Worm (Caenorhabditis elegans) whole organism, L4 larva: ENCODE measurements around the gene C14C10.2.

Experiments
- D1046.2 ChIP-seq: fragments of 200-800 bp; sonication (Bioruptor generic); IDR thresholded peaks from 2 replicates; pipeline ENCODE4 v1.3.6; 2022; ENCODE audit warnings: missing genetic modification characterization, missing compliant biosample characterization
- F26F4.8 ChIP-seq: fragments of 200-800 bp; sonication (Bioruptor generic); conservative IDR thresholded peaks from 2 replicates; pipeline ENCODE4 v1.3.6; 2022; ENCODE audit warnings: missing genetic modification characterization, missing compliant biosample characterization
- R02D3.7 ChIP-seq: fragments of 150-350 bp; sonication (generic microtip); optimal IDR thresholded peaks from 3 replicates; lab custom pipeline; 2014; ENCODE audit warnings: missing biosample characterization, missing genetic modification characterization
- T20F7.1 ChIP-seq: fragments of 200-800 bp; sonication (Bioruptor generic); optimal IDR thresholded peaks from 2 replicates; lab custom pipeline; 2018; ENCODE audit warnings: mild to moderate bottlenecking, missing genetic modification characterization, missing compliant biosample characterization
- T26A8.4 ChIP-seq: fragments of 200-800 bp; sonication (Bioruptor generic); IDR thresholded peaks from 2 replicates; pipeline ENCODE4 v1.3.6; 2022; ENCODE audit warnings: missing genetic modification characterization, missing compliant biosample characterization
- Y48G9A.11 ChIP-seq: fragments of 200-800 bp; sonication (Bioruptor generic); IDR thresholded peaks from 2 replicates; pipeline ENCODE4 v1.3.6; 2022; ENCODE audit warnings: missing genetic modification reagents, missing genetic modification characterization, missing compliant biosample characterization
- Y5F2A.4 ChIP-seq: fragments of 200-800 bp; sonication (Bioruptor generic); optimal IDR thresholded peaks from 2 replicates; lab custom pipeline; 2018; ENCODE audit warnings: mild to moderate bottlenecking, missing genetic modification characterization, missing compliant biosample characterization
- aha-1 ChIP-seq: fragments of 150-350 bp; peaks from one replicate; lab custom pipeline; 2014; ENCODE audit warnings: missing biosample characterization, missing genetic modification characterization
- aly-2 ChIP-seq: sonication (generic microtip); optimal IDR thresholded peaks from 2 replicates; lab custom pipeline; 2018; ENCODE audit warnings: missing biosample characterization, missing genetic modification characterization
- ama-1 ChIP-seq: fragments of 150-350 bp; optimal IDR thresholded peaks from 2 replicates; lab custom pipeline; 2014; ENCODE audit warnings: inconsistent platforms, mixed read lengths
- arid-1 ChIP-seq: fragments of 200-800 bp; sonication (Bioruptor generic); conservative IDR thresholded peaks from 2 replicates; pipeline ENCODE4 v1.3.6; 2022; ENCODE audit warnings: missing genetic modification reagents, missing genetic modification characterization, missing compliant biosample characterization
- attf-4 ChIP-seq: sonication (generic microtip); optimal IDR thresholded peaks from 3 replicates; lab custom pipeline; 2017; ENCODE audit warnings: missing biosample characterization, missing genetic modification characterization
- ceh-44 ChIP-seq: fragments of 200-800 bp; sonication (Bioruptor generic); IDR thresholded peaks from 2 replicates; pipeline ENCODE4 v1.3.6; 2022; ENCODE audit warnings: missing genetic modification reagents, missing genetic modification characterization, missing compliant biosample characterization
- ceh-82 ChIP-seq: sonication (generic microtip); optimal IDR thresholded peaks from 2 replicates; lab custom pipeline; 2017; ENCODE audit warnings: missing biosample characterization, missing genetic modification characterization
- ctbp-1 ChIP-seq: fragments of 200-800 bp; sonication (Bioruptor generic); IDR thresholded peaks from 2 replicates; pipeline ENCODE4 v1.3.6; 2022; ENCODE audit warnings: missing genetic modification reagents, missing genetic modification characterization, missing compliant biosample characterization
- dmd-9 ChIP-seq: fragments of 200-800 bp; sonication (Bioruptor generic); IDR thresholded peaks from 2 replicates; pipeline ENCODE4 v1.3.6; 2022; ENCODE audit warnings: missing genetic modification reagents, missing genetic modification characterization, missing compliant biosample characterization
- egl-43 ChIP-seq: fragments of 200-800 bp; sonication (Bioruptor generic); IDR thresholded peaks from 2 replicates; pipeline ENCODE4 v1.3.6; 2022; ENCODE audit warnings: missing genetic modification reagents, missing genetic modification characterization, missing compliant biosample characterization
- gei-8 ChIP-seq: fragments of 200-800 bp; sonication (Bioruptor generic); optimal IDR thresholded peaks from 2 replicates; lab custom pipeline; 2018; ENCODE audit warnings: mild to moderate bottlenecking, missing genetic modification characterization, missing compliant biosample characterization
- hlh-30 ChIP-seq: sonication (generic microtip); optimal IDR thresholded peaks from 2 replicates; lab custom pipeline; 2017; ENCODE audit warnings: antibody characterized with exemption, mild to moderate bottlenecking, missing genetic modification characterization, missing compliant biosample characterization; ENCODE audit not compliant: insufficient read depth
- lim-7 ChIP-seq: fragments of 200-800 bp; sonication (Bioruptor generic); IDR thresholded peaks from 2 replicates; pipeline ENCODE4 v1.3.6; 2022; ENCODE audit warnings: missing genetic modification characterization, missing compliant biosample characterization
- lin-15B ChIP-seq: fragments of 150-350 bp; sonication (generic microtip); optimal IDR thresholded peaks from 3 replicates; lab custom pipeline; 2014; ENCODE audit warnings: missing biosample characterization, missing genetic modification characterization
- lin-29 ChIP-seq: fragments of 200-800 bp; sonication (Bioruptor generic); IDR thresholded peaks from 2 replicates; pipeline ENCODE4 v1.3.6; 2022; ENCODE audit warnings: missing genetic modification reagents, missing genetic modification characterization, missing compliant biosample characterization
- lin-38 ChIP-seq: fragments of 200-800 bp; sonication (Bioruptor generic); IDR thresholded peaks from 2 replicates; pipeline ENCODE4 v1.3.6; 2022; ENCODE audit warnings: missing genetic modification reagents, missing genetic modification characterization, missing compliant biosample characterization
- lir-3 ChIP-seq: sonication (generic microtip); optimal IDR thresholded peaks from 2 replicates; lab custom pipeline; 2016; ENCODE audit warnings: mild to moderate bottlenecking, missing genetic modification characterization, missing compliant biosample characterization
- madf-5 ChIP-seq, 2 experiments: fragments of 200-800 bp; sonication (Bioruptor generic); IDR thresholded peaks; 2 replicates each; pipeline ENCODE4 v1.3.6; 2022; ENCODE audit warnings: missing compliant biosample characterization in 2 of 2, missing genetic modification characterization in 2 of 2
- madf-9 ChIP-seq: fragments of 200-800 bp; sonication (Bioruptor generic); conservative IDR thresholded peaks from 2 replicates; pipeline ENCODE4 v1.3.6; 2022; ENCODE audit warnings: missing genetic modification reagents, missing genetic modification characterization, missing compliant biosample characterization
- mdl-1 ChIP-seq, 2 experiments: fragments of 150-350 bp in 1 of 2; sonication (generic microtip) in 1 of 2; optimal IDR thresholded peaks; 2 replicates each; lab custom pipeline; 2014 to 2017; ENCODE audit warnings: missing biosample characterization in 2 of 2, missing genetic modification characterization in 2 of 2
- mep-1 ChIP-seq: fragments of 150-350 bp; sonication (generic microtip); optimal IDR thresholded peaks from 3 replicates; lab custom pipeline; 2014; ENCODE audit warnings: missing biosample characterization, missing genetic modification characterization
- mes-2 ChIP-seq: sonication (generic microtip); optimal IDR thresholded peaks from 2 replicates; lab custom pipeline; 2016; ENCODE audit warnings: missing genotype, mild to moderate bottlenecking, missing genetic modification characterization, missing compliant biosample characterization; ENCODE audit not compliant: poor library complexity, severe bottlenecking
- mxl-3 ChIP-seq: fragments of 200-800 bp; sonication (Bioruptor generic); optimal IDR thresholded peaks from 2 replicates; lab custom pipeline; 2018; ENCODE audit warnings: mild to moderate bottlenecking, missing genetic modification characterization, missing compliant biosample characterization
- nhr-28 ChIP-seq: fragments of 150-350 bp; optimal IDR thresholded peaks from 2 replicates; lab custom pipeline; 2014; ENCODE audit warnings: missing biosample characterization, missing genetic modification characterization
- nhr-41 ChIP-seq: fragments of 200-800 bp; sonication (Bioruptor generic); IDR thresholded peaks from 2 replicates; pipeline ENCODE4 v1.3.6; 2022; ENCODE audit warnings: missing genetic modification reagents, missing genetic modification characterization, missing compliant biosample characterization
- nhr-48 ChIP-seq: sonication (generic microtip); optimal IDR thresholded peaks from 2 replicates; lab custom pipeline; 2016; ENCODE audit warnings: mild to moderate bottlenecking, missing genetic modification characterization, missing compliant biosample characterization
- nhr-6 ChIP-seq: fragments of 150-350 bp; optimal IDR thresholded peaks from 2 replicates; lab custom pipeline; 2014; ENCODE audit warnings: missing biosample characterization, missing genetic modification characterization
- saeg-2 ChIP-seq: fragments of 200-800 bp; sonication (Bioruptor generic); IDR thresholded peaks from 2 replicates; pipeline ENCODE4 v1.3.6; 2022; ENCODE audit warnings: missing genetic modification reagents, missing genetic modification characterization, missing compliant biosample characterization
- set-16 ChIP-seq: fragments of 200-800 bp; sonication (Bioruptor generic); IDR thresholded peaks from 2 replicates; pipeline ENCODE4 v1.3.6; 2022; ENCODE audit warnings: missing genetic modification reagents, missing genetic modification characterization, missing compliant biosample characterization
- snpc-1.2 ChIP-seq: fragments of 200-800 bp; sonication (Bioruptor generic); IDR thresholded peaks from 2 replicates; pipeline ENCODE4 v1.3.6; 2022; ENCODE audit warnings: missing genetic modification reagents, missing genetic modification characterization, missing compliant biosample characterization
- spr-1 ChIP-seq: sonication (generic microtip); optimal IDR thresholded peaks from 2 replicates; lab custom pipeline; 2016; ENCODE audit warnings: mild to moderate bottlenecking, missing genetic modification characterization, missing compliant biosample characterization
- spr-3 ChIP-seq: fragments of 200-800 bp; sonication (Bioruptor generic); optimal IDR thresholded peaks from 2 replicates; lab custom pipeline; 2018; ENCODE audit warnings: mild to moderate bottlenecking, missing genetic modification characterization, missing compliant biosample characterization
- tra-1 ChIP-seq: fragments of 200-800 bp; sonication (Bioruptor generic); IDR thresholded peaks from 2 replicates; pipeline ENCODE4 v1.3.6; 2022; ENCODE audit warnings: missing genetic modification reagents, missing genetic modification characterization, missing compliant biosample characterization
- unc-130 ChIP-seq: sonication (generic microtip); optimal IDR thresholded peaks from 2 replicates; lab custom pipeline; 2016; ENCODE audit warnings: missing genetic modification reagents, missing genetic modification characterization, missing compliant biosample characterization
- unc-62 ChIP-seq, 3 experiments: fragments of 150-350 bp in 1 of 3; sonication (generic microtip); optimal IDR thresholded peaks in 2 of 3; peaks in 1 of 3; 1 replicate in 1 of 3; 2 replicates in 2 of 3; lab custom pipeline; 2014 to 2017; ENCODE audit warnings: missing biosample characterization in 3 of 3, missing genetic modification characterization in 3 of 3, missing genetic modification reagents in 3 of 3, missing genotype in 1 of 3
- zfp-3 ChIP-seq: fragments of 200-800 bp; sonication (Bioruptor generic); conservative IDR thresholded peaks from 2 replicates; pipeline ENCODE4 v1.3.6; 2022; ENCODE audit warnings: missing genetic modification reagents, missing genetic modification characterization, missing compliant biosample characterization

The C14C10.2 gene

DNA sequence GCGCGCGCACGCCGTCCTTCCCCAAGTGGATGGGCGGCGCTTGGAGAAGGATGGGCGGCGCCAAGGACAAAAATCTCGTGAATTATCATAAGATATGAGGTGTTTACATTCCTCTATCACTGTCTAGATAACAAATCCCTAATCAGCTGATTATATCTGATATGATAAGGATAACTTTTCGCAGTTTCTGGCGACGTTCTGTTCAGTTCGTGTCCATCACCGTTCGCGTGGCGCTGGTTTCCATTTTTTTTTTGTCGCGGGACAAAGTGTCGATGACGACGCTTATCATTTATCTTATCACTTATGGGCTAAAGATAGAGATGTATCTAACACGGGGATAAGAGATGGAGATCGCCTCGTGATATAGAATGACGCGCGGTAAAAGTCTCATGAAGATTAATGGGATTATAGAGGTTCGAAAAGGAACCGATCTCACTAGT, 39.0 kb downstream of the C14C10.2 start (continued):
- no peak for TF ChIP-seq madf-5 (GFP tag; IDR thresholded peaks at IDR 0.05; lab: Robert Waterston, UW)
- TF ChIP-seq arid-1, result no peak
- TF ChIP-seq madf-9, result no peak
- TF ChIP-seq dmd-9 (GFP tag; lab: Robert Waterston, UW), result no peak
- no peak for TF ChIP-seq D1046.2 (GFP tag; lab: Robert Waterston, UW)
- peak; percentile 95 for TF ChIP-seq nhr-48 (tag; lab: Kevin White, UChicago)
- no peak for TF ChIP-seq F26F4.8 (GFP tag; lab: Robert Waterston, UW)
- no peak for TF ChIP-seq lir-3 (tag; lab: Kevin White, UChicago)
- TF ChIP-seq aha-1 (tag; lab: Kevin White, UChicago), result peak; percentile 83
- no peak for TF ChIP-seq zfp-3 (GFP tag; lab: Robert Waterston, UW)
- no peak for TF ChIP-seq attf-4 (tag; lab: Kevin White, UChicago)
- TF ChIP-seq mdl-1 (tag; optimal IDR thresholded peaks at IDR 0.05; lab: Kevin White, UChicago), result peak; percentile 34 to 82
- no peak for TF ChIP-seq ceh-82
- no peak for TF ChIP-seq saeg-2 (GFP tag; lab: Robert Waterston, UW)
- no peak for TF ChIP-seq spr-3 (GFP tag; lab: Kevin White, UChicago)
- no peak for TF ChIP-seq R02D3.7 (tag; lab: Kevin White, UChicago)
- no peak for TF ChIP-seq spr-1
- 0 out of 2 replicates have a peak, but pooled peaks have one; percentile 16 for TF ChIP-seq set-16 (GFP tag; lab: Robert Waterston, UW)
- peak; percentile 12 for TF ChIP-seq gei-8 (GFP tag; lab: Kevin White, UChicago)
- TF ChIP-seq Y5F2A.4 (GFP tag; lab: Kevin White, UChicago), result no peak
- no peak for TF ChIP-seq lin-38 (GFP tag; lab: Robert Waterston, UW)
- TF ChIP-seq tra-1 (GFP tag; lab: Robert Waterston, UW), result 0 out of 2 replicates have a peak, but pooled peaks have one; percentile 19
- peak; percentile 41 for TF ChIP-seq mxl-3 (GFP tag; lab: Kevin White, UChicago)
- TF ChIP-seq Y48G9A.11, result no peak
- TF ChIP-seq aly-2 (tag; lab: Kevin White, UChicago), result no peak

DNA sequence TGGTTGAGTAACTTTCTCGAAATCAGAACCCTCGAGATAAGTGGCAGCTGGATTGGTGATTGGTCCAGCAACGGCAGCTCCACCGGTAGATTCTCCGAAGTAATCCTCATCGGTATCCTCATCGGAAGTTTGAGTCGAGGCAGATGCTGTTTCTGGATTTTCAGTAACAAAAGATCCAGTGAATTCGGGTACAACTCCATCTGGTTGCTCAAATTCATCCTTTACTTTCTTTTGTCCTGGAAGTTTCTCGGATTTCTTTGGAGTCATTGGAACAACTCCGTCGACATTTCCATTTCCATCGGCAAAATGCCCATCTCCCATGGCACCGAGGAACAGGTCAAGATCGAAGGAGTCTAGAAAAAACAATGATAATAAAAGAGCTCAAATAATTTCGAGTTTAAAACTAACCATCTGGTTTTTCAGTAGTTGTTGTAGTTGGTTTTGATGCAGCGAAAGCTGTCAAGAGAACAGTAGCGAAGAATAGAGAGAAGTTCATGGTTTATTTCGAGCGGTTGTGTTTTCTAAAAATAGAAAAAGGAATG, 39.5 kb downstream of the C14C10.2 start, which contains the start of gene F45D3.4:
F45D3.4 (minus strand) TSS at position 521 of the 542 bp plus-strand sequence.
- TF ChIP-seq ama-1 (lab: Kevin White, UChicago) (peak; percentile 87), nhr-41 (GFP tag; lab: Robert Waterston, UW) (no peak), unc-130 (GFP tag; lab: Kevin White, UChicago) (no peak), zfp-3 (GFP tag; lab: Robert Waterston, UW) (no peak), aha-1 (tag; lab: Kevin White, UChicago) (peak; percentile 98), unc-62 (GFP tag; optimal IDR thresholded peaks at IDR 0.05 in 1 of 2; lab: Kevin White, UChicago) (no peak), unc-62 (tag; optimal IDR thresholded peaks at IDR 0.05; lab: Kevin White, UChicago) (no peak), set-16 (GFP tag; lab: Robert Waterston, UW) (no peak), mep-1 (tag; lab: Kevin White, UChicago) (peak; percentile 6), R02D3.7 (tag; lab: Kevin White, UChicago) (no peak), egl-43 (GFP tag; lab: Robert Waterston, UW) (peak; percentile 55; the same call in 1 of the 2 replicates), ctbp-1 (no peak), T26A8.4 (GFP tag; lab: Robert Waterston, UW) (peak; percentile 10; the same call in 1 of the 2 replicates), Y48G9A.11 (0 out of 2 replicates have a peak, but pooled peaks have one; percentile 12), T20F7.1 (GFP tag; lab: Kevin White, UChicago) (no peak)
- TF ChIP-seq, all 104 proteins: peak for 6

DNA sequence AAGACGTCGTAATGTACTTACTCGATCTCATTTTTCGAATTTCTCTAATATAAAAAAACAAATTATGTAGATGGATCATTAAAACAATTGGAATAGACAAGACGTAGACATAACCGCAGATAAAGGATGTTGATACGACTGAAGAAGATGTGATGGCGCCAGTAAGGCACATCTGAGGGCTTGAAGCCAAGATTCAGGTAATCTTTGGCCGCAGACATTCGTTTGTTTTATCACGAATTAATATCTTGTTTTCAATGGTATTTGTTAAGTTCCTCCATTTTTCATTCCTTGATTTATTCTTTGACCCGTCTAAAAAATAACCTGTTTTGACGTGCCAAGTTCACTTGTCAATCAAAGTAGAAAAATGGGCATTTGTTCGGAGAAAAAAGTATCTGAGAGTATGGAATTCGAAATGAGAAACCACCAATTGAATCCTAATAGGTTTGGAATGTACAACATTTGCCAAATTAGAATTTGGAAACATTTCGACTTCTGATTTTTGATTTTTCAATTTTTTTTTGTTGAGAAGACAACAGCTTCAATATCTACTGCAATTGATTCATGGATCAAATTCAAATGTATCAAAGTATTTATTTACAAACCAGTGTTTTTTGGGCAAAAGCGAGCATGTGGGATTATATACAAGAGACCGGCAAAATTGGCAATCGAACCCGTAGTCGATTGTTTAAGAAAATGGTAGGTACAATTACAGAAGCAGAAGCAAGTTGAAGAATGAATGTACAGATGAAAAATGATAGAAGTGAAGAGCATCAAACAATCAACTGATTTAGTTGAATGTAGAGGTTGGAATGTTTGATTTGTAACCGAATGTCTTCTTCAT, 40.4 kb downstream of the C14C10.2 start:
- TF ChIP-seq spr-3 (GFP tag; lab: Kevin White, UChicago) (no peak), hlh-30 (tag; lab: Kevin White, UChicago) (peak; percentile 6), ceh-44 (GFP tag; lab: Robert Waterston, UW) (no peak), mes-2 (tag; lab: Kevin White, UChicago) (peak; percentile 26), lin-15B (tag; lab: Kevin White, UChicago) (no peak), nhr-28 (tag; lab: Kevin White, UChicago) (peak; percentile 57), lin-29 (GFP tag; lab: Robert Waterston, UW) (no peak), nhr-6 (tag; lab: Kevin White, UChicago) (peak; percentile 81), lim-7 (no peak), nhr-48 (tag; lab: Kevin White, UChicago) (peak; percentile 12), snpc-1.2 (GFP tag; lab: Robert Waterston, UW) (0 out of 2 replicates have a peak, but pooled peaks have one; percentile 25), ctbp-1 (no peak), T26A8.4 (GFP tag; lab: Robert Waterston, UW) (peak; percentile 90), ama-1 (lab: Kevin White, UChicago) (peak; percentile 46), T20F7.1 (GFP tag; lab: Kevin White, UChicago) (no peak), aha-1 (tag; lab: Kevin White, UChicago) (peak; percentile 95)
